Fruit fly (Drosophila melanogaster): ENCODE results near the gene NPFR.
A peak's percentile ranks its signal among the peaks of the same experiment; 100 is the strongest.

Gene NPFR

dm6 chr3R:6240263-6240662 lies 53.1 kb downstream of the NPFR start:
- TF ChIP-seq NC2β (GFP tag; optimal IDR thresholded peaks at IDR 0.05) = no peak
- peak; percentile 93 for TF ChIP-seq Blimp-1 (GFP tag; optimal IDR thresholded peaks at IDR 0.05)

- TF ChIP-seq CG12071 (GFP tag; optimal IDR thresholded peaks at IDR 0.05) (no peak), CG31224 (GFP tag; IDR thresholded peaks at IDR 0.05) (no peak), gsb-n (tag; optimal IDR thresholded peaks at IDR 0.05) (no peak), ap (GFP tag; IDR thresholded peaks at IDR 0.05) (no peak), HLH4C (GFP tag; IDR thresholded peaks at IDR 0.05; ENCODE audit: partially characterized antibody) (no peak), CG43689 (GFP tag; IDR thresholded peaks at IDR 0.05) (no peak), Doc2 (GFP tag; IDR thresholded peaks at IDR 0.05) (no peak), CG2712 (tag; optimal IDR thresholded peaks at IDR 0.05) (peak; percentile 69), CTCF (GFP tag; optimal IDR thresholded peaks at IDR 0.05) (no peak), CG13424 (tag; optimal IDR thresholded peaks at IDR 0.05) (peak; percentile 52), gcm2 (GFP tag; optimal IDR thresholded peaks at IDR 0.05) (no peak), tll (GFP tag; optimal IDR thresholded peaks at IDR 0.05) (no peak), seq (GFP tag; IDR thresholded peaks at IDR 0.05) (no peak), CG1529 (GFP tag; optimal IDR thresholded peaks at IDR 0.05) (no peak), onecut (GFP tag; IDR thresholded peaks at IDR 0.05) (no peak), CG6765 (GFP tag; optimal IDR thresholded peaks at IDR 0.05) (no peak), cad (GFP tag; optimal IDR thresholded peaks at IDR 0.05) (no peak), bsh (GFP tag; optimal IDR thresholded peaks at IDR 0.05) (peak in 1 of 2 experiments; percentile 59), sima (GFP tag; optimal IDR thresholded peaks at IDR 0.05) (no peak), CG16863 (GFP tag; optimal IDR thresholded peaks at IDR 0.05) (no peak), Myb (GFP tag; optimal IDR thresholded peaks at IDR 0.05) (no peak), bbx (GFP tag; IDR thresholded peaks at IDR 0.05; ENCODE audit: partially characterized antibody) (no peak), cwo (GFP tag; optimal IDR thresholded peaks at IDR 0.05) (no peak), en (GFP tag; optimal IDR thresholded peaks at IDR 0.05) (no peak), CG12299 (tag; optimal IDR thresholded peaks at IDR 0.05) (no peak), Elba2 (GFP tag; optimal IDR thresholded peaks at IDR 0.05) (no peak), dpn (GFP tag; optimal IDR thresholded peaks at IDR 0.05) (no peak), CG1602 (GFP tag; optimal IDR thresholded peaks at IDR 0.05) (no peak), Ets65A (GFP tag) (no peak), CG13296 (GFP tag; optimal IDR thresholded peaks at IDR 0.05) (no peak), nerfin-2 (GFP tag; IDR thresholded peaks at IDR 0.05; ENCODE audit: partially characterized antibody) (no peak), Oaz (GFP tag; IDR thresholded peaks at IDR 0.05) (no peak), CG10321 (GFP tag; IDR thresholded peaks at IDR 0.05) (no peak), CG13287 (GFP tag; IDR thresholded peaks at IDR 0.05; ENCODE audit: partially characterized antibody) (no peak), lbe (GFP tag; optimal IDR thresholded peaks at IDR 0.05) (no peak), hbn (GFP tag; IDR thresholded peaks at IDR 0.05; ENCODE audit: partially characterized antibody) (no peak), CG15269 (tag; optimal IDR thresholded peaks at IDR 0.05) (no peak), CG3407 (GFP tag; optimal IDR thresholded peaks at IDR 0.05) (peak; percentile 32), sna (GFP tag; IDR thresholded peaks at IDR 0.05; ENCODE audit: partially characterized antibody) (no peak), CoRest (tag; optimal IDR thresholded peaks at IDR 0.05) (peak; percentile 44), CG9817 (tag; optimal IDR thresholded peaks at IDR 0.05) (no peak), CG4328 (GFP tag; optimal IDR thresholded peaks at IDR 0.05) (no peak), C15 (GFP tag; IDR thresholded peaks at IDR 0.05) (no peak), CG17568 (GFP tag; optimal IDR thresholded peaks at IDR 0.05) (no peak), pan (optimal IDR thresholded peaks at IDR 0.05) (no peak), pan (GFP tag; optimal IDR thresholded peaks at IDR 0.05 in 1 of 2, IDR thresholded peaks at IDR 0.05 in 1 of 2) (no peak), sr (GFP tag; IDR thresholded peaks at IDR 0.05) (no peak), knrl (GFP tag; IDR thresholded peaks at IDR 0.05; ENCODE audit: partially characterized antibody) (no peak)
These were observed 54.2 kb downstream of the NPFR start for dm6 chr3R:6241289-6241688.

All from whole organism, embryonic.